Fruit fly (Drosophila melanogaster) S2 (cell line): Measurements from ENCODE around the gene CG12096.
"Not testable (repeated sequence)": the region's sequence is repeated elsewhere in the genome, so short reads cannot be mapped to it uniquely, and the experiment has no call there.

Source experiments
- CG8478 ChIP-seq: fragments of >200 bp; optimal IDR thresholded peaks from 2 replicates; lab custom pipeline; 2018
- CTCF ChIP-seq, 2 experiments: fragments of >200 bp; optimal IDR thresholded peaks; 2 replicates each; lab custom pipeline; 2018

dm6 chrX:13177720-13178119, 18.3 kb downstream of the CG12096 start, which contains the start of gene CG32640:
- TF ChIP-seq CG8478 (lab: Kevin White, UChicago); CTCF (optimal IDR thresholded peaks at IDR 0.05; lab: Kevin White, UChicago): not testable (repeated sequence)
